Worm (Caenorhabditis elegans) whole organism, mixed stage, embryonic: ENCODE measurements around the gene F42D1.4.

ENCODE experiments used
- M03D4.4 ChIP-seq: sonication (generic microtip); optimal IDR thresholded peaks from 2 replicates; lab custom pipeline; 2017; ENCODE audit warnings: mild to moderate bottlenecking, missing genetic modification characterization, missing compliant biosample characterization
- bed-3 ChIP-seq: fragments of 200-800 bp; sonication (Bioruptor generic); optimal IDR thresholded peaks from 3 replicates; lab custom pipeline; 2018; ENCODE audit warnings: mild to moderate bottlenecking, missing genetic modification characterization, moderate library complexity, missing compliant biosample characterization
- blmp-1 ChIP-seq: fragments of 150-350 bp; optimal IDR thresholded peaks from 2 replicates; lab custom pipeline; 2014; ENCODE audit warnings: missing biosample characterization, missing genetic modification characterization
- ceh-39 ChIP-seq: fragments of 150-350 bp; optimal IDR thresholded peaks from 2 replicates; lab custom pipeline; 2014; ENCODE audit warnings: missing biosample characterization, missing genetic modification characterization
- ceh-43 ChIP-seq: fragments of 200-800 bp; sonication (Bioruptor generic); optimal IDR thresholded peaks from 2 replicates; lab custom pipeline; 2018; ENCODE audit warnings: mild to moderate bottlenecking, missing genetic modification characterization, moderate library complexity, missing compliant biosample characterization
- ceh-83 ChIP-seq: fragments of 200-800 bp; sonication (Bioruptor generic); optimal IDR thresholded peaks from 2 replicates; lab custom pipeline; 2018; ENCODE audit warnings: mild to moderate bottlenecking, missing genetic modification characterization, missing compliant biosample characterization
- ces-1 ChIP-seq: fragments of 150-350 bp; optimal IDR thresholded peaks from 2 replicates; lab custom pipeline; 2014; ENCODE audit warnings: missing biosample characterization, missing genetic modification reagents, missing genetic modification characterization
- cnd-1 ChIP-seq: fragments of 200-800 bp; sonication (Bioruptor generic); optimal IDR thresholded peaks from 2 replicates; lab custom pipeline; 2018; ENCODE audit warnings: mild to moderate bottlenecking, missing genetic modification characterization, missing compliant biosample characterization
- drap-1 ChIP-seq: fragments of 200-800 bp; sonication (Bioruptor generic); optimal IDR thresholded peaks from 3 replicates; lab custom pipeline; 2018; ENCODE audit warnings: mild to moderate bottlenecking, missing genetic modification characterization, missing compliant biosample characterization
- elt-3 ChIP-seq: fragments of 150-350 bp; optimal IDR thresholded peaks from 2 replicates; lab custom pipeline; 2014; ENCODE audit warnings: missing biosample characterization, missing genetic modification characterization
- flh-1 ChIP-seq: fragments of 200-800 bp; sonication (Bioruptor generic); optimal IDR thresholded peaks from 2 replicates; lab custom pipeline; 2018; ENCODE audit warnings: mild to moderate bottlenecking, missing genetic modification characterization, moderate library complexity, missing compliant biosample characterization
- ham-2 ChIP-seq: fragments of 200-800 bp; sonication (Bioruptor generic); optimal IDR thresholded peaks from 2 replicates; lab custom pipeline; 2018; ENCODE audit warnings: mild to moderate bottlenecking, missing genetic modification characterization, missing compliant biosample characterization
- hlh-1 ChIP-seq: fragments of 150-350 bp; optimal IDR thresholded peaks from 2 replicates; lab custom pipeline; 2014; ENCODE audit warnings: missing biosample characterization, missing genetic modification reagents, missing genetic modification characterization
- lin-13 ChIP-seq: fragments of 150-350 bp; optimal IDR thresholded peaks from 2 replicates; lab custom pipeline; 2014; ENCODE audit warnings: missing biosample characterization, missing genetic modification characterization
- lsy-2 ChIP-seq: fragments of 150-350 bp; optimal IDR thresholded peaks from 2 replicates; lab custom pipeline; 2014; ENCODE audit warnings: missing biosample characterization, missing genetic modification characterization
- mab-5 ChIP-seq: fragments of 150-350 bp; optimal IDR thresholded peaks from 2 replicates; lab custom pipeline; 2014; ENCODE audit warnings: missing biosample characterization, missing genetic modification characterization
- mep-1 ChIP-seq: fragments of 150-350 bp; optimal IDR thresholded peaks from 2 replicates; lab custom pipeline; 2017; ENCODE audit warnings: missing biosample characterization, missing genetic modification reagents, missing genetic modification characterization, inconsistent platforms
- mls-2 ChIP-seq: sonication (generic microtip); optimal IDR thresholded peaks from 2 replicates; lab custom pipeline; 2016; ENCODE audit warnings: mild to moderate bottlenecking, missing genetic modification characterization, moderate library complexity, missing compliant biosample characterization
- nhr-12 ChIP-seq: fragments of 150-350 bp; optimal IDR thresholded peaks from 2 replicates; lab custom pipeline; 2014; ENCODE audit warnings: missing biosample characterization, missing genetic modification characterization
- nhr-2 ChIP-seq: fragments of 150-350 bp; optimal IDR thresholded peaks from 2 replicates; lab custom pipeline; 2014; ENCODE audit warnings: missing biosample characterization, missing genetic modification characterization
- nhr-237 ChIP-seq: fragments of 150-350 bp; optimal IDR thresholded peaks from 2 replicates; lab custom pipeline; 2014; ENCODE audit warnings: missing biosample characterization, missing genetic modification characterization
- nhr-28 ChIP-seq: fragments of 150-350 bp; optimal IDR thresholded peaks from 2 replicates; lab custom pipeline; 2014; ENCODE audit warnings: missing biosample characterization, missing genetic modification characterization
- nhr-76 ChIP-seq: sonication (generic microtip); optimal IDR thresholded peaks from 2 replicates; lab custom pipeline; 2017; ENCODE audit warnings: missing biosample characterization, missing genetic modification characterization
- pha-4 ChIP-seq: fragments of 150-350 bp; optimal IDR thresholded peaks from 2 replicates; lab custom pipeline; 2018; ENCODE audit warnings: missing biosample characterization, missing genetic modification reagents, missing genetic modification characterization
- sem-2 ChIP-seq: fragments of 200-800 bp; sonication (Bioruptor generic); optimal IDR thresholded peaks from 2 replicates; lab custom pipeline; 2018; ENCODE audit warnings: mild to moderate bottlenecking, missing genetic modification characterization, missing compliant biosample characterization
- snpc-4 ChIP-seq: fragments of 150-350 bp; optimal IDR thresholded peaks from 2 replicates; lab custom pipeline; 2014; ENCODE audit warnings: missing biosample characterization, missing genetic modification characterization
- tbx-8 ChIP-seq: fragments of 200-800 bp; sonication (Bioruptor generic); optimal IDR thresholded peaks from 2 replicates; lab custom pipeline; 2018; ENCODE audit warnings: mild to moderate bottlenecking, missing genetic modification characterization, moderate library complexity, missing compliant biosample characterization
- unc-120 ChIP-seq: sonication (generic microtip); optimal IDR thresholded peaks from 2 replicates; lab custom pipeline; 2017; ENCODE audit warnings: missing genetic modification characterization, missing compliant biosample characterization; ENCODE audit not compliant: poor library complexity, severe bottlenecking
- unc-39 ChIP-seq: fragments of 150-350 bp; optimal IDR thresholded peaks from 2 replicates; lab custom pipeline; 2014; ENCODE audit warnings: missing biosample characterization, missing genetic modification characterization
- unc-62 ChIP-seq: fragments of 150-350 bp; optimal IDR thresholded peaks from 2 replicates; lab custom pipeline; 2014; ENCODE audit warnings: missing biosample characterization, missing genetic modification reagents, missing genetic modification characterization
- zip-8 ChIP-seq: fragments of 150-350 bp; optimal IDR thresholded peaks from 2 replicates; lab custom pipeline; 2014; ENCODE audit warnings: missing biosample characterization, missing genetic modification characterization
- ztf-11 ChIP-seq: fragments of 150-350 bp; optimal IDR thresholded peaks from 2 replicates; lab custom pipeline; 2014; ENCODE audit warnings: missing biosample characterization, missing genetic modification characterization

The F42D1.4 gene

ce11 chrX:14806936-14807335 is at the start of gene F42D1.4:
Gene F42D1.4 (plus strand): TSS chrX:14807236.
- TF ChIP-seq elt-3 (tag; lab: Kevin White, UChicago) (no peak), lsy-2 (tag; lab: Kevin White, UChicago) (no peak), unc-62 (GFP tag; lab: Kevin White, UChicago) (no peak), ceh-43 (no peak), ztf-11 (no peak), ceh-39 (tag; lab: Kevin White, UChicago) (no peak), blmp-1 (no peak), sem-2 (no peak), ham-2 (no peak), ces-1 (no peak)

- TF ChIP-seq ztf-11, result no peak
- no peak for TF ChIP-seq nhr-12
- TF ChIP-seq mls-2 (tag; lab: Kevin White, UChicago), result no peak
- TF ChIP-seq bed-3, result no peak
- no peak for TF ChIP-seq nhr-2 (tag; lab: Kevin White, UChicago)
- TF ChIP-seq M03D4.4, result no peak
- no peak for TF ChIP-seq flh-1 (GFP tag; lab: Kevin White, UChicago)
- no peak for TF ChIP-seq hlh-1 (tag; lab: Kevin White, UChicago)
- TF ChIP-seq unc-39 (tag; lab: Kevin White, UChicago), result no peak
- no peak for TF ChIP-seq ceh-39 (tag; lab: Kevin White, UChicago)
- TF ChIP-seq blmp-1, result no peak
Observed at ce11 chrX:14757641-14758220, 49.3 kb upstream of the F42D1.4 start.

- TF ChIP-seq mls-2 (tag; lab: Kevin White, UChicago), result no peak
- no peak for TF ChIP-seq pha-4 (tag; lab: Kevin White, UChicago)
- TF ChIP-seq nhr-2 (tag; lab: Kevin White, UChicago), result peak; percentile 53
- TF ChIP-seq drap-1 (GFP tag; lab: Kevin White, UChicago), result no peak
- peak; percentile 59 for TF ChIP-seq zip-8 (tag; lab: Kevin White, UChicago)
- TF ChIP-seq tbx-8, result no peak
- no peak for TF ChIP-seq lsy-2 (tag; lab: Kevin White, UChicago)
- TF ChIP-seq flh-1 (GFP tag; lab: Kevin White, UChicago), result no peak
- no peak for TF ChIP-seq cnd-1 (tag; lab: Kevin White, UChicago)
Observed at ce11 chrX:14759549-14759948, 47.5 kb upstream of the F42D1.4 start.

ce11 chrX:14760166-14760565 is 46.9 kb upstream of the F42D1.4 start:
- TF ChIP-seq pha-4 (tag; lab: Kevin White, UChicago) (no peak), ces-1 (no peak), nhr-28 (no peak), nhr-2 (tag; lab: Kevin White, UChicago) (no peak), ceh-83 (no peak), mep-1 (tag; lab: Kevin White, UChicago) (no peak), nhr-237 (tag; lab: Kevin White, UChicago) (no peak), nhr-12 (no peak), drap-1 (GFP tag; lab: Kevin White, UChicago) (no peak), mls-2 (tag; lab: Kevin White, UChicago) (no peak), ceh-39 (tag; lab: Kevin White, UChicago) (no peak), sem-2 (no peak)
- TF ChIP-seq, all 35 proteins: peak for 0

- TF ChIP-seq mls-2 (tag; lab: Kevin White, UChicago) (peak; percentile 2), lin-13 (tag; lab: Kevin White, UChicago) (no peak)
Observed at ce11 chrX:14761021-14761420, 46.0 kb upstream of the F42D1.4 start, which contains the start of gene C05G5.5. Gene C05G5.5 (minus strand): TSS chrX:14761121.

- no peak for TF ChIP-seq nhr-12
- no peak for TF ChIP-seq nhr-237 (tag; lab: Kevin White, UChicago)
- no peak for TF ChIP-seq mep-1 (tag; lab: Kevin White, UChicago)
- TF ChIP-seq cnd-1 (tag; lab: Kevin White, UChicago), result no peak
- TF ChIP-seq elt-3 (tag; lab: Kevin White, UChicago), result no peak
- no peak for TF ChIP-seq ceh-39 (tag; lab: Kevin White, UChicago)
- TF ChIP-seq nhr-76 (tag; lab: Kevin White, UChicago), result no peak
- no peak for TF ChIP-seq mab-5 (tag; lab: Kevin White, UChicago)
- no peak for TF ChIP-seq drap-1 (GFP tag; lab: Kevin White, UChicago)
- no peak for TF ChIP-seq bed-3
- no peak for TF ChIP-seq unc-120 (tag; lab: Kevin White, UChicago)
- no peak for TF ChIP-seq ceh-43
- TF ChIP-seq snpc-4 (tag; lab: Kevin White, UChicago), result no peak
- no peak for TF ChIP-seq flh-1 (GFP tag; lab: Kevin White, UChicago)
- no peak for TF ChIP-seq lin-13 (tag; lab: Kevin White, UChicago)
- no peak for TF ChIP-seq nhr-28
- no peak for TF ChIP-seq unc-39 (tag; lab: Kevin White, UChicago)
- TF ChIP-seq sem-2, result no peak
- no peak for TF ChIP-seq nhr-2 (tag; lab: Kevin White, UChicago)
- TF ChIP-seq, all 35 proteins: peak for 0
Observed at ce11 chrX:14767813-14768212, 39.2 kb upstream of the F42D1.4 start.
